Worm (Caenorhabditis elegans) whole organism, L4 larva: ENCODE measurements around the gene Y57G11C.43.

Experiments
- F10B5.3 ChIP-seq: sonication (generic microtip); optimal IDR thresholded peaks from 2 replicates; lab custom pipeline; 2016; ENCODE audit warnings: mild to moderate bottlenecking, missing genetic modification characterization, missing compliant biosample characterization
- F26F4.8 ChIP-seq: fragments of 200-800 bp; sonication (Bioruptor generic); conservative IDR thresholded peaks from 2 replicates; pipeline ENCODE4 v1.3.6; 2022; ENCODE audit warnings: missing genetic modification characterization, missing compliant biosample characterization
- F37D6.2 ChIP-seq: sonication (generic microtip); optimal IDR thresholded peaks from 2 replicates; lab custom pipeline; 2016; ENCODE audit warnings: mild to moderate bottlenecking, missing genetic modification characterization, missing compliant biosample characterization
- F44E2.7 ChIP-seq: fragments of 200-800 bp; sonication (Bioruptor generic); IDR thresholded peaks from 2 replicates; pipeline ENCODE4 v2.1.2; 2022; ENCODE audit warnings: missing genetic modification characterization, missing compliant biosample characterization
- F49E8.2 ChIP-seq: sonication (generic microtip); optimal IDR thresholded peaks from 2 replicates; lab custom pipeline; 2016; ENCODE audit warnings: missing compliant biosample characterization, mild to moderate bottlenecking, missing genetic modification characterization, borderline replicate concordance
- R02D3.7 ChIP-seq: fragments of 150-350 bp; sonication (generic microtip); optimal IDR thresholded peaks from 3 replicates; lab custom pipeline; 2014; ENCODE audit warnings: missing biosample characterization, missing genetic modification characterization
- T26A8.4 ChIP-seq: fragments of 200-800 bp; sonication (Bioruptor generic); IDR thresholded peaks from 2 replicates; pipeline ENCODE4 v1.3.6; 2022; ENCODE audit warnings: missing genetic modification characterization, missing compliant biosample characterization
- Y105C5A.15 ChIP-seq: fragments of 200-800 bp; sonication (Bioruptor generic); IDR thresholded peaks from 2 replicates; pipeline ENCODE4 v1.3.6; 2022; ENCODE audit warnings: missing genetic modification characterization, missing compliant biosample characterization
- Y5F2A.4 ChIP-seq: fragments of 200-800 bp; sonication (Bioruptor generic); optimal IDR thresholded peaks from 2 replicates; lab custom pipeline; 2018; ENCODE audit warnings: mild to moderate bottlenecking, missing genetic modification characterization, missing compliant biosample characterization
- aha-1 ChIP-seq: fragments of 150-350 bp; peaks from one replicate; lab custom pipeline; 2014; ENCODE audit warnings: missing biosample characterization, missing genetic modification characterization
- arid-1 ChIP-seq: fragments of 200-800 bp; sonication (Bioruptor generic); conservative IDR thresholded peaks from 2 replicates; pipeline ENCODE4 v1.3.6; 2022; ENCODE audit warnings: missing genetic modification reagents, missing genetic modification characterization, missing compliant biosample characterization
- attf-4 ChIP-seq: sonication (generic microtip); optimal IDR thresholded peaks from 3 replicates; lab custom pipeline; 2017; ENCODE audit warnings: missing biosample characterization, missing genetic modification characterization
- ceh-62 ChIP-seq: sonication (generic microtip); optimal IDR thresholded peaks from 2 replicates; lab custom pipeline; 2017; ENCODE audit warnings: missing biosample characterization, missing genetic modification characterization
- ceh-82 ChIP-seq: sonication (generic microtip); optimal IDR thresholded peaks from 2 replicates; lab custom pipeline; 2017; ENCODE audit warnings: missing biosample characterization, missing genetic modification characterization
- cey-2 ChIP-seq: sonication (generic microtip); optimal IDR thresholded peaks from 3 replicates; lab custom pipeline; 2017; ENCODE audit warnings: missing genetic modification characterization, mild to moderate bottlenecking, missing compliant biosample characterization, antibody characterized with exemption, borderline replicate concordance; ENCODE audit not compliant: insufficient read depth
- daf-16 ChIP-seq, 3 experiments: sonication (generic microtip); optimal IDR thresholded peaks; 2 replicates each; lab custom pipeline; 2016 to 2017; ENCODE audit warnings: missing genetic modification characterization in 3 of 3, missing genetic modification reagents in 3 of 3, mild to moderate bottlenecking in 2 of 3, missing compliant biosample characterization in 2 of 3, missing biosample characterization in 1 of 3, moderate library complexity in 1 of 3
- daf-19 ChIP-seq: fragments of 200-800 bp; sonication (Bioruptor generic); conservative IDR thresholded peaks from 2 replicates; pipeline ENCODE4 v1.3.6; 2022; ENCODE audit warnings: missing genetic modification characterization, missing compliant biosample characterization
- dmd-6 ChIP-seq: fragments of 200-800 bp; sonication (Bioruptor generic); IDR thresholded peaks from 2 replicates; pipeline ENCODE4 v1.3.6; 2022; ENCODE audit warnings: missing genetic modification reagents, missing genetic modification characterization, missing compliant biosample characterization
- dve-1 ChIP-seq: sonication (generic microtip); optimal IDR thresholded peaks from 2 replicates; lab custom pipeline; 2017; ENCODE audit warnings: antibody characterized with exemption, mild to moderate bottlenecking, missing genetic modification characterization, missing compliant biosample characterization; ENCODE audit not compliant: insufficient read depth
- egl-27 ChIP-seq: sonication (generic microtip); optimal IDR thresholded peaks from 3 replicates; lab custom pipeline; 2017; ENCODE audit warnings: missing biosample characterization, missing genetic modification reagents, missing genetic modification characterization
- egl-43 ChIP-seq: fragments of 200-800 bp; sonication (Bioruptor generic); IDR thresholded peaks from 2 replicates; pipeline ENCODE4 v1.3.6; 2022; ENCODE audit warnings: missing genetic modification reagents, missing genetic modification characterization, missing compliant biosample characterization
- gei-8 ChIP-seq: fragments of 200-800 bp; sonication (Bioruptor generic); optimal IDR thresholded peaks from 2 replicates; lab custom pipeline; 2018; ENCODE audit warnings: mild to moderate bottlenecking, missing genetic modification characterization, missing compliant biosample characterization
- hif-1 ChIP-seq, 2 experiments: sonication (generic microtip); optimal IDR thresholded peaks; 2 replicates each; lab custom pipeline; 2016 to 2017; ENCODE audit warnings: missing compliant biosample characterization in 2 of 2, missing genetic modification characterization in 2 of 2, missing genetic modification reagents in 2 of 2, missing genotype in 2 of 2, mild to moderate bottlenecking in 1 of 2
- jun-1 ChIP-seq: fragments of 150-350 bp; optimal IDR thresholded peaks from 2 replicates; lab custom pipeline; 2014; ENCODE audit warnings: missing biosample characterization, missing genetic modification reagents, missing genetic modification characterization
- lim-7 ChIP-seq: fragments of 200-800 bp; sonication (Bioruptor generic); IDR thresholded peaks from 2 replicates; pipeline ENCODE4 v1.3.6; 2022; ENCODE audit warnings: missing genetic modification characterization, missing compliant biosample characterization
- lin-13 ChIP-seq: fragments of 150-350 bp; optimal IDR thresholded peaks from 2 replicates; lab custom pipeline; 2014; ENCODE audit warnings: missing biosample characterization, missing genetic modification reagents, missing genetic modification characterization
- lin-15B ChIP-seq: fragments of 150-350 bp; sonication (generic microtip); optimal IDR thresholded peaks from 3 replicates; lab custom pipeline; 2014; ENCODE audit warnings: missing biosample characterization, missing genetic modification characterization
- lin-29 ChIP-seq: fragments of 200-800 bp; sonication (Bioruptor generic); IDR thresholded peaks from 2 replicates; pipeline ENCODE4 v1.3.6; 2022; ENCODE audit warnings: missing genetic modification reagents, missing genetic modification characterization, missing compliant biosample characterization
- lin-38 ChIP-seq: fragments of 200-800 bp; sonication (Bioruptor generic); IDR thresholded peaks from 2 replicates; pipeline ENCODE4 v1.3.6; 2022; ENCODE audit warnings: missing genetic modification reagents, missing genetic modification characterization, missing compliant biosample characterization
- lsy-2 ChIP-seq, 2 experiments: fragments of 150-350 bp in 1 of 2; sonication (generic microtip) in 1 of 2; optimal IDR thresholded peaks; 2 replicates each; lab custom pipeline; 2014 to 2017; ENCODE audit warnings: missing biosample characterization in 2 of 2, missing genetic modification characterization in 2 of 2
- madf-5 ChIP-seq, 2 experiments: fragments of 200-800 bp; sonication (Bioruptor generic); IDR thresholded peaks; 2 replicates each; pipeline ENCODE4 v1.3.6; 2022; ENCODE audit warnings: missing compliant biosample characterization in 2 of 2, missing genetic modification characterization in 2 of 2
- mdl-1 ChIP-seq, 2 experiments: fragments of 150-350 bp in 1 of 2; sonication (generic microtip) in 1 of 2; optimal IDR thresholded peaks; 2 replicates each; lab custom pipeline; 2014 to 2017; ENCODE audit warnings: missing biosample characterization in 2 of 2, missing genetic modification characterization in 2 of 2
- mes-2 ChIP-seq: sonication (generic microtip); optimal IDR thresholded peaks from 2 replicates; lab custom pipeline; 2016; ENCODE audit warnings: missing genotype, mild to moderate bottlenecking, missing genetic modification characterization, missing compliant biosample characterization; ENCODE audit not compliant: poor library complexity, severe bottlenecking
- nhr-10 ChIP-seq: fragments of 150-350 bp; optimal IDR thresholded peaks from 2 replicates; lab custom pipeline; 2014; ENCODE audit warnings: missing biosample characterization, missing genetic modification characterization
- nhr-11 ChIP-seq: fragments of 150-350 bp; optimal IDR thresholded peaks from 2 replicates; lab custom pipeline; 2014; ENCODE audit warnings: missing biosample characterization, missing genetic modification characterization
- nhr-237 ChIP-seq: sonication (generic microtip); optimal IDR thresholded peaks from 2 replicates; lab custom pipeline; 2017; ENCODE audit warnings: missing biosample characterization, missing genetic modification characterization
- nhr-28 ChIP-seq: fragments of 150-350 bp; optimal IDR thresholded peaks from 2 replicates; lab custom pipeline; 2014; ENCODE audit warnings: missing biosample characterization, missing genetic modification characterization
- nhr-48 ChIP-seq: sonication (generic microtip); optimal IDR thresholded peaks from 2 replicates; lab custom pipeline; 2016; ENCODE audit warnings: mild to moderate bottlenecking, missing genetic modification characterization, missing compliant biosample characterization
- nhr-76 ChIP-seq: fragments of 150-350 bp; optimal IDR thresholded peaks from 2 replicates; lab custom pipeline; 2014; ENCODE audit warnings: missing biosample characterization, missing genetic modification characterization
- pha-4 ChIP-seq, 2 experiments: fragments of 150-350 bp in 1 of 2; fragments of 200-800 bp in 1 of 2; sonication (Bioruptor generic) in 1 of 2; IDR thresholded peaks in 1 of 2; optimal IDR thresholded peaks in 1 of 2; 2 replicates each; pipeline versions ENCODE4 v1.3.6 to Lab custom; 2014 to 2022; ENCODE audit warnings: missing genetic modification characterization in 2 of 2, missing genetic modification reagents in 2 of 2, missing biosample characterization in 1 of 2, missing compliant biosample characterization in 1 of 2
- skn-1 ChIP-seq: fragments of 150-350 bp; optimal IDR thresholded peaks from 2 replicates; lab custom pipeline; 2014; ENCODE audit warnings: missing biosample characterization, missing genetic modification characterization
- snpc-4 ChIP-seq: fragments of 150-350 bp; optimal IDR thresholded peaks from 2 replicates; lab custom pipeline; 2014; ENCODE audit warnings: missing biosample characterization, missing genetic modification characterization
- spr-1 ChIP-seq: sonication (generic microtip); optimal IDR thresholded peaks from 2 replicates; lab custom pipeline; 2016; ENCODE audit warnings: mild to moderate bottlenecking, missing genetic modification characterization, missing compliant biosample characterization
- tra-1 ChIP-seq: fragments of 200-800 bp; sonication (Bioruptor generic); IDR thresholded peaks from 2 replicates; pipeline ENCODE4 v1.3.6; 2022; ENCODE audit warnings: missing genetic modification reagents, missing genetic modification characterization, missing compliant biosample characterization
- zag-1 ChIP-seq: fragments of 150-350 bp; optimal IDR thresholded peaks from 2 replicates; lab custom pipeline; 2014; ENCODE audit warnings: missing biosample characterization, missing genetic modification characterization
- zip-2 ChIP-seq: fragments of 150-350 bp; optimal IDR thresholded peaks from 2 replicates; lab custom pipeline; 2014; ENCODE audit warnings: missing biosample characterization, missing genetic modification characterization
- ztf-7 ChIP-seq: fragments of 150-350 bp; optimal IDR thresholded peaks from 2 replicates; lab custom pipeline; 2014; ENCODE audit warnings: missing biosample characterization, missing genetic modification characterization

Gene Y57G11C.43

ce11 chrIV:14793900-14794624 is 24.8 kb downstream of the Y57G11C.43 start (continued):
- peak; percentile 53 for TF ChIP-seq nhr-28 (tag; lab: Kevin White, UChicago)
- TF ChIP-seq lin-13 (GFP tag; lab: Kevin White, UChicago): no peak
- no peak for TF ChIP-seq daf-19 (GFP tag; lab: Robert Waterston, UW)
- TF ChIP-seq F26F4.8 (GFP tag; lab: Robert Waterston, UW): no peak
- TF ChIP-seq aha-1: peak; percentile 99
- TF ChIP-seq cey-2: no peak
- TF ChIP-seq ztf-7 (tag; lab: Kevin White, UChicago): no peak
- no peak for TF ChIP-seq R02D3.7 (tag; lab: Kevin White, UChicago)
- TF ChIP-seq hif-1 (tag; optimal IDR thresholded peaks at IDR 0.05; lab: Kevin White, UChicago): peak in 1 of 2 experiments; percentile 7
- no peak for TF ChIP-seq Y105C5A.15 (GFP tag; lab: Robert Waterston, UW)
- no peak for TF ChIP-seq lin-15B (tag; lab: Kevin White, UChicago)
- no peak for TF ChIP-seq ceh-82
- TF ChIP-seq nhr-76 (tag; lab: Kevin White, UChicago): no peak
- peak; percentile 59 for TF ChIP-seq dve-1 (tag; lab: Kevin White, UChicago)
- TF ChIP-seq nhr-237 (tag; lab: Kevin White, UChicago): no peak
- peak; percentile 14; the same call in 1 of the 2 replicates for TF ChIP-seq pha-4 (GFP tag; IDR thresholded peaks at IDR 0.05; lab: Robert Waterston, UW)
- no peak for TF ChIP-seq pha-4 (tag; optimal IDR thresholded peaks at IDR 0.05; lab: Kevin White, UChicago)
- no peak for TF ChIP-seq snpc-4
- TF ChIP-seq F37D6.2: peak; percentile 52
- no peak for TF ChIP-seq spr-1
- no peak for TF ChIP-seq daf-16 (GFP tag; optimal IDR thresholded peaks at IDR 0.05; lab: Kevin White, UChicago)
- peak; percentile 85 for TF ChIP-seq daf-16 (tag; optimal IDR thresholded peaks at IDR 0.05; lab: Kevin White, UChicago)
- no peak for TF ChIP-seq jun-1 (tag; lab: Kevin White, UChicago)
- no peak for TF ChIP-seq gei-8 (GFP tag; lab: Kevin White, UChicago)
- TF ChIP-seq mdl-1 (tag; optimal IDR thresholded peaks at IDR 0.05; lab: Kevin White, UChicago): peak; percentile 61 to 88

DNA sequence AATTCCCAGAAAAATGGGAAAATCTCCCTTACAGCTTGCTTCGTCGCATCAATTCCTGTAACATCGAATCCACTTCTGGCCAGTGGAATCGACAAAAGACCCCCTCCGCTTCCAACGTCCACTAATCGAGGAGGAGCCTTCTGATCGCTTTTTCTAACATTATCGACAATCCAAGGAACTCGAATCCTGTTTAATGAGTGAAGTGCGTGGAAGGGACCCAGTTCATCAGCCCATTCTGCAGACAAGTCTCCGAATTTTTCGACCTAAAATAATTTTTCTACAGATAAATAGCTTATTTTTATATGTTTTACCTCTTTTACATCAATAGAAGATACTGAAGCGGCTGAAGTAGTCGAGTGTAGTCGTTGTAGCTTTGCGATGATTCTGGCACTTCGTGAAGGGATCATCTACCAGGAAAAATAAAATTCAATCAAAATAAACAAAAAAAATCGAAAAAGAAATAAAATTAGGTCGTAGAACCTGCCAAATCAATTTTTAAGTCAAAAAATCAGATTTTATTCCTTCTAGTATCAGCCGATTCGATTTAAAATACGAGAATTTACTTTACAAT is 26.8 kb downstream of the Y57G11C.43 start, which contains the start of gene coq-3:
Gene coq-3 (minus strand): TSS at position 407 of the 571 bp plus-strand sequence.
- no peak for TF ChIP-seq nhr-48
- TF ChIP-seq tra-1 (GFP tag; lab: Robert Waterston, UW): no peak
- TF ChIP-seq zip-2 (tag; lab: Kevin White, UChicago): no peak
- TF ChIP-seq nhr-11 (tag; lab: Kevin White, UChicago): no peak
- no peak for TF ChIP-seq egl-43 (GFP tag; lab: Robert Waterston, UW)
- TF ChIP-seq attf-4 (tag; lab: Kevin White, UChicago): no peak
- no peak for TF ChIP-seq lin-29 (GFP tag; lab: Robert Waterston, UW)
- TF ChIP-seq zag-1: no peak
- 0 out of 2 replicates have a peak, but pooled peaks have one; percentile 22 for TF ChIP-seq T26A8.4 (GFP tag; lab: Robert Waterston, UW)
- no peak for TF ChIP-seq pha-4 (GFP tag; IDR thresholded peaks at IDR 0.05; lab: Robert Waterston, UW)
- no peak for TF ChIP-seq pha-4 (tag; optimal IDR thresholded peaks at IDR 0.05; lab: Kevin White, UChicago)
- TF ChIP-seq mes-2 (tag; lab: Kevin White, UChicago): peak; percentile 28
- TF ChIP-seq F49E8.2: no peak
- no peak for TF ChIP-seq snpc-4
- no peak for TF ChIP-seq egl-27 (tag; lab: Kevin White, UChicago)
- no peak for TF ChIP-seq F44E2.7 (GFP tag; lab: Robert Waterston, UW)
- no peak for TF ChIP-seq dmd-6
- TF ChIP-seq F10B5.3: no peak
- peak in 1 of 2 experiments; percentile 12 for TF ChIP-seq lsy-2 (tag; optimal IDR thresholded peaks at IDR 0.05; lab: Kevin White, UChicago)
- TF ChIP-seq dve-1 (tag; lab: Kevin White, UChicago): peak; percentile 13
- no peak for TF ChIP-seq arid-1 (GFP tag; lab: Robert Waterston, UW)
- TF ChIP-seq F26F4.8 (GFP tag; lab: Robert Waterston, UW): no peak
- TF ChIP-seq lim-7: 0 out of 2 replicates have a peak, but pooled peaks have one; percentile 25
- TF ChIP-seq lin-38 (GFP tag; lab: Robert Waterston, UW): peak; percentile 23; the same call in 1 of the 2 replicates
- no peak for TF ChIP-seq nhr-10 (tag; lab: Kevin White, UChicago)
- TF ChIP-seq madf-5 (GFP tag; IDR thresholded peaks at IDR 0.05; lab: Robert Waterston, UW): no peak
- TF ChIP-seq ceh-62 (tag; lab: Kevin White, UChicago): no peak
- TF ChIP-seq skn-1 (tag; lab: Kevin White, UChicago): no peak
- TF ChIP-seq Y5F2A.4: no peak
